Fruit fly (Drosophila melanogaster) Kc167 (cell line): ENCODE results near the gene CG15387.

Source experiments
- Myc ChIP-seq: fragments of >200 bp; optimal IDR thresholded peaks from 2 replicates; lab custom pipeline; 2017; ENCODE audit warnings: missing external identifiers
- Sin3A ChIP-seq: fragments of >200 bp; optimal IDR thresholded peaks from 2 replicates; lab custom pipeline; 2018; ENCODE audit warnings: missing external identifiers
- h ChIP-seq: fragments of >200 bp; optimal IDR thresholded peaks from 3 replicates; lab custom pipeline; 2018; ENCODE audit warnings: missing external identifiers
- insv ChIP-seq: fragments of >200 bp; optimal IDR thresholded peaks from 3 replicates; lab custom pipeline; 2018; ENCODE audit warnings: missing external identifiers
- psq ChIP-seq: fragments of >200 bp; optimal IDR thresholded peaks from 2 replicates; lab custom pipeline; 2017; ENCODE audit warnings: missing external identifiers
- ttk ChIP-seq: sonication (Bioruptor generic); optimal IDR thresholded peaks from 2 replicates; lab custom pipeline; 2017; ENCODE audit warnings: missing external identifiers

CG15387 gene

dm6 chr2L:2198613-2199432, 27.3 kb downstream of the CG15387 start:
- TF ChIP-seq h (lab: Kevin White, UChicago) (no peak), Myc (lab: Kevin White, UChicago) (no peak), Sin3A (no peak)

dm6 chr2L:2198119-2198494, 28.0 kb downstream of the CG15387 start:
- no peak for TF ChIP-seq Myc (lab: Kevin White, UChicago)
- TF ChIP-seq psq (lab: Kevin White, UChicago): no peak
- TF ChIP-seq ttk (lab: Kevin White, UChicago): no peak
- TF ChIP-seq insv (lab: Kevin White, UChicago): no peak
- no peak for TF ChIP-seq h (lab: Kevin White, UChicago)
- no peak for TF ChIP-seq Sin3A

dm6 chr2L:2197475-2198118, 28.5 kb downstream of the CG15387 start, which contains the start of gene COX7AL2:
TSS of gene COX7AL2 (minus strand) at chr2L:2197912.
- no peak for TF ChIP-seq h (lab: Kevin White, UChicago)
- no peak for TF ChIP-seq Myc (lab: Kevin White, UChicago)
- no peak for TF ChIP-seq ttk (lab: Kevin White, UChicago)
- no peak for TF ChIP-seq psq (lab: Kevin White, UChicago)
- no peak for TF ChIP-seq Sin3A
- no peak for TF ChIP-seq insv (lab: Kevin White, UChicago)

- TF ChIP-seq ttk (lab: Kevin White, UChicago) (no peak), insv (lab: Kevin White, UChicago) (no peak), h (lab: Kevin White, UChicago) (no peak), psq (lab: Kevin White, UChicago) (no peak), Sin3A (no peak), Myc (lab: Kevin White, UChicago) (no peak)
Measured at dm6 chr2L:2196590-2197474, 29.3 kb downstream of the CG15387 start.

dm6 chr2L:2195328-2195727, 30.8 kb downstream of the CG15387 start:
- TF ChIP-seq ttk (lab: Kevin White, UChicago): no peak
- no peak for TF ChIP-seq psq (lab: Kevin White, UChicago)
- no peak for TF ChIP-seq insv (lab: Kevin White, UChicago)
- no peak for TF ChIP-seq h (lab: Kevin White, UChicago)
- TF ChIP-seq Myc (lab: Kevin White, UChicago): no peak
- TF ChIP-seq Sin3A: no peak

- no peak for TF ChIP-seq psq (lab: Kevin White, UChicago)
- no peak for TF ChIP-seq ttk (lab: Kevin White, UChicago)
- peak; percentile 32 for TF ChIP-seq h (lab: Kevin White, UChicago)
- TF ChIP-seq Myc (lab: Kevin White, UChicago): no peak
- no peak for TF ChIP-seq Sin3A
- TF ChIP-seq insv (lab: Kevin White, UChicago): peak; percentile 22
Measured at dm6 chr2L:2194305-2194828, 31.7 kb downstream of the CG15387 start.

- TF ChIP-seq Sin3A: no peak
- no peak for TF ChIP-seq Myc (lab: Kevin White, UChicago)
Measured at dm6 chr2L:2193357-2193780, 32.7 kb downstream of the CG15387 start.

- no peak for TF ChIP-seq insv (lab: Kevin White, UChicago)
- no peak for TF ChIP-seq Sin3A
- no peak for TF ChIP-seq Myc (lab: Kevin White, UChicago)
- no peak for TF ChIP-seq h (lab: Kevin White, UChicago)
- no peak for TF ChIP-seq ttk (lab: Kevin White, UChicago)
- no peak for TF ChIP-seq psq (lab: Kevin White, UChicago)
Measured at dm6 chr2L:2192123-2192601, 33.9 kb downstream of the CG15387 start, which contains the start of gene CG10874. TSS of gene CG10874 (minus strand) at chr2L:2192386.

- no peak for TF ChIP-seq Myc (lab: Kevin White, UChicago)
- TF ChIP-seq Sin3A: no peak
- TF ChIP-seq psq (lab: Kevin White, UChicago): no peak
Measured at dm6 chr2L:2191404-2191803, 34.7 kb downstream of the CG15387 start.

- TF ChIP-seq h (lab: Kevin White, UChicago) (no peak), ttk (lab: Kevin White, UChicago) (no peak), Sin3A (no peak), psq (lab: Kevin White, UChicago) (no peak), Myc (lab: Kevin White, UChicago) (no peak), insv (lab: Kevin White, UChicago) (no peak)
Measured at dm6 chr2L:2190684-2191083, 35.4 kb downstream of the CG15387 start.

- TF ChIP-seq ttk (lab: Kevin White, UChicago) (no peak), Myc (lab: Kevin White, UChicago) (no peak), Sin3A (no peak), h (lab: Kevin White, UChicago) (no peak), psq (lab: Kevin White, UChicago) (no peak), insv (lab: Kevin White, UChicago) (no peak)
Measured at dm6 chr2L:2189100-2189499, 37.0 kb downstream of the CG15387 start.
